Fruit fly (Drosophila melanogaster): ENCODE results near the gene GV1.

DNA sequence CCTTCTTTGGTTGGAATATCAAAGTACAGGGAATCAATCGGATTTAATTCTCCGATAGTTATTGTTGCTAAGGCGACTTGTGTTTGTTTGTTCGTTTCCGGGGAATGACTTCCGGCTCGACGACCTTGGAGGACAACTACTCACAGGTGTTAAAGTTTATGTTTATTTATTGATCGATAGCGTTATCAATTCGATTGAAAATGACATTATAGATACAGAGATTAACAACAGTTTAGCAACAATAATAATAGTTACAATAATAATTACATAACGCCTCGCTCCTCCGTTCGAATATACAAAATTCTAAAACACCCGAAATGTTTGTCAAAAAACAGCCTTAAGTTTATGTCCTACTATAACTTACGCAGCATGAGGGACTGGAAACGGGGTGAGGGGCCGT, 38.7 kb upstream of the GV1 start, which contains the start of gene Dhc62B:
- TF ChIP-seq CG7101 (tag; optimal IDR thresholded peaks at IDR 0.05) = no peak
- TF ChIP-seq Mnt (GFP tag; optimal IDR thresholded peaks at IDR 0.05) = no peak
- TF ChIP-seq CG5204 (GFP tag; optimal IDR thresholded peaks at IDR 0.05) = no peak
- TF ChIP-seq ovo (GFP tag; optimal IDR thresholded peaks at IDR 0.05) = no peak
- TF ChIP-seq pad (GFP tag; optimal IDR thresholded peaks at IDR 0.05) = no peak
- TF ChIP-seq Hr96 (GFP tag; optimal IDR thresholded peaks at IDR 0.05) = no peak
- TF ChIP-seq cnc (optimal IDR thresholded peaks at IDR 0.05) = no peak
- no peak for TF ChIP-seq CG11617 (GFP tag; optimal IDR thresholded peaks at IDR 0.05)
